Worm (Caenorhabditis elegans): ENCODE results near the gene ZK353.2.

ZK353.2 gene

ce11 chrIII:8446940-8447403 is 48.5 kb downstream of the ZK353.2 start, which contains the start of gene rpn-3 (continued):
- TF ChIP-seq irx-1 (tag; optimal IDR thresholded peaks at IDR 0.05) (peak; percentile 92), nhr-77 (tag; optimal IDR thresholded peaks at IDR 0.05) (peak; percentile 95), blmp-1 (tag; optimal IDR thresholded peaks at IDR 0.05) (peak; percentile 85), ceh-63 (GFP tag; optimal IDR thresholded peaks at IDR 0.05) (no peak), rnt-1 (tag; optimal IDR thresholded peaks at IDR 0.05) (peak; percentile 93), C16A3.4 (tag; optimal IDR thresholded peaks at IDR 0.05) (peak; percentile 99), unc-30 (tag; optimal IDR thresholded peaks at IDR 0.05) (no peak), jun-1 (tag; optimal IDR thresholded peaks at IDR 0.05) (peak; percentile 93), nhr-12 (tag; optimal IDR thresholded peaks at IDR 0.05) (no peak), nhr-90 (tag; optimal IDR thresholded peaks at IDR 0.05; ENCODE audit: poor library complexity) (peak; percentile 94), lin-39 (tag; optimal IDR thresholded peaks at IDR 0.05) (peak; percentile 95), mdl-1 (tag; optimal IDR thresholded peaks at IDR 0.05) (peak in 1 of 2 experiments; percentile 85), nhr-47 (tag; optimal IDR thresholded peaks at IDR 0.05) (peak; percentile 98), nhr-76 (tag; optimal IDR thresholded peaks at IDR 0.05) (peak; percentile 61), ces-1 (GFP tag; optimal IDR thresholded peaks at IDR 0.05) (no peak), lin-15B (tag; optimal IDR thresholded peaks at IDR 0.05) (peak; percentile 96), ceh-90 (tag; optimal IDR thresholded peaks at IDR 0.05) (peak; percentile 61), nhr-28 (tag; optimal IDR thresholded peaks at IDR 0.05) (no peak), ztf-4 (tag; optimal IDR thresholded peaks at IDR 0.05) (peak; percentile 98), egl-27 (tag; optimal IDR thresholded peaks at IDR 0.05) (peak in 1 of 2 experiments; percentile 30), lsy-2 (tag; optimal IDR thresholded peaks at IDR 0.05) (peak; percentile 97), efl-3 (GFP tag; optimal IDR thresholded peaks at IDR 0.05) (peak; percentile 69), Y116A8C.19 (tag; optimal IDR thresholded peaks at IDR 0.05; ENCODE audit: borderline replicate concordance) (no peak), vab-15 (tag; optimal IDR thresholded peaks at IDR 0.05) (peak; percentile 43), F16B12.6 (tag; optimal IDR thresholded peaks at IDR 0.05) (peak; percentile 23), nhr-71 (tag; optimal IDR thresholded peaks at IDR 0.05) (peak; percentile 98), aha-1 (tag; optimal IDR thresholded peaks at IDR 0.05) (peak; percentile 71), lin-14 (GFP tag; optimal IDR thresholded peaks at IDR 0.05) (peak; percentile 98), unc-86 (tag; optimal IDR thresholded peaks at IDR 0.05) (peak; percentile 95), ceh-88 (GFP tag; IDR thresholded peaks at IDR 0.05) (peak; percentile 90), xbp-1 (tag; optimal IDR thresholded peaks at IDR 0.05) (peak; percentile 96), fkh-10 (GFP tag; optimal IDR thresholded peaks at IDR 0.05) (peak; percentile 89), swsn-7 (tag; optimal IDR thresholded peaks at IDR 0.05) (peak; percentile 98), mab-9 (GFP tag; IDR thresholded peaks at IDR 0.05) (peak; percentile 96), hpl-2 (GFP tag; optimal IDR thresholded peaks at IDR 0.05) (peak; percentile 67), unc-62 (GFP tag; optimal IDR thresholded peaks at IDR 0.05) (no peak), lin-13 (GFP tag; optimal IDR thresholded peaks at IDR 0.05) (peak; percentile 94), hlh-17 (GFP tag; optimal IDR thresholded peaks at IDR 0.05; ENCODE audit: borderline replicate concordance) (no peak), skn-1 (tag; optimal IDR thresholded peaks at IDR 0.05) (peak; percentile 100), sup-37 (GFP tag; optimal IDR thresholded peaks at IDR 0.05) (peak; percentile 83), unc-98 (GFP tag; IDR thresholded peaks at IDR 0.05) (peak; percentile 65; the same call in 1 of the 2 replicates), fkh-8 (tag; optimal IDR thresholded peaks at IDR 0.05) (peak; percentile 99), ztf-11 (tag; optimal IDR thresholded peaks at IDR 0.05) (peak in 1 of 2 experiments; percentile 90), ama-1 (optimal IDR thresholded peaks at IDR 0.05) (peak; percentile 77), tbx-2 (tag; optimal IDR thresholded peaks at IDR 0.05) (peak; percentile 96), efl-1 (optimal IDR thresholded peaks at IDR 0.05) (peak; percentile 93 to 95), efl-1 (GFP tag; optimal IDR thresholded peaks at IDR 0.05 in 1 of 2) (peak; percentile 87 to 98), mef-2 (tag; optimal IDR thresholded peaks at IDR 0.05) (peak; percentile 69), dpl-1 (GFP tag; optimal IDR thresholded peaks at IDR 0.05) (peak; percentile 87 to 89 (median 89)), fkh-4 (tag; optimal IDR thresholded peaks at IDR 0.05; ENCODE audit: borderline replicate concordance) (peak; percentile 64), lir-3 (tag; optimal IDR thresholded peaks at IDR 0.05; ENCODE audit: poor library complexity) (peak; percentile 82), sox-4 (tag; optimal IDR thresholded peaks at IDR 0.05) (peak; percentile 78), sptf-1 (tag; optimal IDR thresholded peaks at IDR 0.05) (no peak)

Data from whole organism, L1 larva.